Fruit fly (Drosophila melanogaster) whole organism, prepupa: ENCODE data around the gene CG15203.

Source experiments
- CG10669 ChIP-seq: fragments of 200-800 bp; sonication (Bioruptor generic); optimal IDR thresholded peaks from 3 replicates; lab custom pipeline; 2018; ENCODE audit warnings: missing biosample characterization, mild to moderate bottlenecking, missing genetic modification characterization, moderate library complexity
- CG11294 ChIP-seq: fragments of 200-800 bp; sonication (Bioruptor generic); IDR thresholded peaks from 2 replicates; pipeline ENCODE4 v1.3.6; 2022; ENCODE audit warnings: missing biosample characterization, missing genetic modification characterization
- CG11762 ChIP-seq: fragments of 200-800 bp; sonication (Bioruptor generic); optimal IDR thresholded peaks from 3 replicates; lab custom pipeline; 2016; ENCODE audit warnings: missing biosample characterization, missing genetic modification characterization; ENCODE audit not compliant: insufficient read depth
- CG11902 ChIP-seq: fragments of 200-800 bp; sonication (Bioruptor generic); optimal IDR thresholded peaks from 3 replicates; lab custom pipeline; 2016; ENCODE audit warnings: missing biosample characterization, missing genetic modification characterization
- CG15336 ChIP-seq: fragments of 200-800 bp; sonication (Bioruptor generic); IDR thresholded peaks from 2 replicates; pipeline ENCODE4 v1.3.6; 2022; ENCODE audit warnings: missing biosample characterization, missing genetic modification characterization
- CG1621 ChIP-seq: fragments of 200-800 bp; sonication (Bioruptor generic); optimal IDR thresholded peaks from 3 replicates; lab custom pipeline; 2018; ENCODE audit warnings: missing biosample characterization, mild to moderate bottlenecking, missing genetic modification characterization
- CG16779 ChIP-seq: fragments of 200-800 bp; sonication (Bioruptor generic); optimal IDR thresholded peaks from 3 replicates; lab custom pipeline; 2017; ENCODE audit warnings: missing biosample characterization, mild to moderate bottlenecking, missing genetic modification characterization
- CG3032 ChIP-seq: fragments of 200-800 bp; optimal IDR thresholded peaks from 2 replicates; lab custom pipeline; 2019; ENCODE audit warnings: missing biosample characterization, mild to moderate bottlenecking, missing genetic modification characterization, moderate library complexity
- CG31627 ChIP-seq: fragments of 200-800 bp; sonication (Bioruptor generic); optimal IDR thresholded peaks from 3 replicates; lab custom pipeline; 2016; ENCODE audit warnings: missing biosample characterization, missing genetic modification characterization
- CG6163 ChIP-seq: fragments of 200-800 bp; sonication (Bioruptor generic); IDR thresholded peaks from 3 replicates; pipeline ENCODE4 v1.3.6; 2022; ENCODE audit warnings: missing biosample characterization, missing genetic modification characterization
- CG6792 ChIP-seq: fragments of 200-800 bp; sonication (Bioruptor generic); optimal IDR thresholded peaks from 3 replicates; lab custom pipeline; 2016; ENCODE audit warnings: missing biosample characterization, missing genetic modification characterization
- CG8319 ChIP-seq: fragments of 200-800 bp; sonication (Bioruptor generic); optimal IDR thresholded peaks from 3 replicates; lab custom pipeline; 2016; ENCODE audit warnings: missing biosample characterization, missing genetic modification characterization
- CG8632 ChIP-seq: fragments of 200-800 bp; sonication (Bioruptor generic); optimal IDR thresholded peaks from 3 replicates; lab custom pipeline; 2016; ENCODE audit warnings: missing biosample characterization, missing genetic modification characterization
- CG9139 ChIP-seq: fragments of 200-800 bp; sonication (Bioruptor generic); optimal IDR thresholded peaks from 3 replicates; lab custom pipeline; 2017; ENCODE audit warnings: missing biosample characterization, mild to moderate bottlenecking, missing genetic modification characterization
- Eip78C ChIP-seq: fragments of 200-800 bp; sonication (Bioruptor generic); peaks from one replicate; lab custom pipeline; 2016; ENCODE audit warnings: missing biosample characterization, missing genetic modification characterization
- Ets21C ChIP-seq: fragments of 200-800 bp; sonication (Bioruptor generic); optimal IDR thresholded peaks from 3 replicates; lab custom pipeline; 2016; ENCODE audit warnings: missing biosample characterization, missing genetic modification characterization
- Ets96B ChIP-seq: fragments of 200-800 bp; optimal IDR thresholded peaks from 2 replicates; lab custom pipeline; 2019; ENCODE audit warnings: missing biosample characterization, mild to moderate bottlenecking, missing genetic modification characterization, moderate library complexity
- Gug ChIP-seq: fragments of 200-800 bp; sonication (Bioruptor generic); IDR thresholded peaks from 2 replicates; pipeline ENCODE4 v1.3.6; 2022; ENCODE audit warnings: missing biosample characterization, missing genetic modification characterization
- Hr38 ChIP-seq: sonication (Bioruptor generic); optimal IDR thresholded peaks from 2 replicates; lab custom pipeline; 2016; ENCODE audit warnings: missing biosample characterization, missing genetic modification characterization
- Lpt ChIP-seq: fragments of 200-800 bp; sonication (Bioruptor generic); optimal IDR thresholded peaks from 3 replicates; lab custom pipeline; 2016; ENCODE audit warnings: missing biosample characterization, missing genetic modification characterization
- Met ChIP-seq: fragments of 200-800 bp; sonication (Bioruptor generic); optimal IDR thresholded peaks from 3 replicates; lab custom pipeline; 2016; ENCODE audit warnings: missing biosample characterization, missing genetic modification characterization
- OdsH ChIP-seq: fragments of 200-800 bp; sonication (Bioruptor generic); optimal IDR thresholded peaks from 3 replicates; lab custom pipeline; 2016; ENCODE audit warnings: missing biosample characterization, missing genetic modification characterization
- Smox ChIP-seq: fragments of 200-800 bp; sonication (Bioruptor generic); optimal IDR thresholded peaks from 3 replicates; lab custom pipeline; 2016; ENCODE audit warnings: missing biosample characterization, missing genetic modification characterization
- Sox102F ChIP-seq: fragments of 200-800 bp; sonication (Bioruptor generic); optimal IDR thresholded peaks from 2 replicates; lab custom pipeline; 2016; ENCODE audit warnings: missing biosample characterization, mild to moderate bottlenecking, missing genetic modification characterization
- Sox14 ChIP-seq: fragments of 200-800 bp; sonication (Bioruptor generic); optimal IDR thresholded peaks from 3 replicates; lab custom pipeline; 2016; ENCODE audit warnings: missing biosample characterization, missing genetic modification characterization
- achi ChIP-seq: fragments of 200-800 bp; sonication (Bioruptor generic); optimal IDR thresholded peaks from 3 replicates; lab custom pipeline; 2016; ENCODE audit warnings: missing biosample characterization, missing genetic modification characterization
- cyc ChIP-seq: fragments of 200-800 bp; sonication (Bioruptor generic); optimal IDR thresholded peaks from 3 replicates; lab custom pipeline; 2016; ENCODE audit warnings: missing biosample characterization, missing genetic modification characterization
- eg ChIP-seq: fragments of 200-800 bp; sonication (Bioruptor generic); IDR thresholded peaks from 3 replicates; pipeline ENCODE4 v1.3.6; 2022; ENCODE audit warnings: missing biosample characterization, missing genetic modification characterization
- esn ChIP-seq: fragments of 200-800 bp; sonication (Bioruptor generic); optimal IDR thresholded peaks from 2 replicates; lab custom pipeline; 2016; ENCODE audit warnings: missing biosample characterization, mild to moderate bottlenecking, missing genetic modification characterization, moderate library complexity
- fd59A ChIP-seq: fragments of 200-800 bp; sonication (Bioruptor generic); optimal IDR thresholded peaks from 2 replicates; lab custom pipeline; 2017; ENCODE audit warnings: missing biosample characterization, mild to moderate bottlenecking, missing genetic modification characterization, missing genetic modification reagents
- fd85E ChIP-seq: fragments of 200-800 bp; sonication (Bioruptor generic); optimal IDR thresholded peaks from 3 replicates; lab custom pipeline; 2016; ENCODE audit warnings: missing biosample characterization, missing genetic modification characterization
- fkh ChIP-seq: fragments of 200-800 bp; sonication (Bioruptor generic); optimal IDR thresholded peaks from 3 replicates; lab custom pipeline; 2017; ENCODE audit warnings: missing biosample characterization, mild to moderate bottlenecking, missing genetic modification characterization, moderate library complexity
- lz ChIP-seq: fragments of 200-800 bp; sonication (Bioruptor generic); optimal IDR thresholded peaks from 3 replicates; lab custom pipeline; 2016; ENCODE audit warnings: missing biosample characterization, missing genetic modification characterization
- net ChIP-seq: fragments of 200-800 bp; sonication (Bioruptor generic); optimal IDR thresholded peaks from 3 replicates; lab custom pipeline; 2016; ENCODE audit warnings: missing biosample characterization, missing genetic modification characterization
- pdm3 ChIP-seq: fragments of 200-800 bp; sonication (Bioruptor generic); optimal IDR thresholded peaks from 3 replicates; lab custom pipeline; 2016; ENCODE audit warnings: missing biosample characterization, missing genetic modification characterization
- ss ChIP-seq, 2 experiments: fragments of 200-800 bp; sonication (Bioruptor generic); optimal IDR thresholded peaks; 2 replicates in 1 of 2; 3 replicates in 1 of 2; lab custom pipeline; 2017 to 2018; ENCODE audit warnings: mild to moderate bottlenecking in 2 of 2, missing biosample characterization in 2 of 2, missing genetic modification characterization in 2 of 2, moderate library complexity in 1 of 2
- svp ChIP-seq: fragments of 200-800 bp; sonication (Bioruptor generic); peaks from one replicate; lab custom pipeline; 2016; ENCODE audit warnings: missing biosample characterization, missing genetic modification characterization
- topi ChIP-seq: fragments of 200-800 bp; sonication (Bioruptor generic); optimal IDR thresholded peaks from 3 replicates; lab custom pipeline; 2016; ENCODE audit warnings: missing biosample characterization, missing genetic modification characterization

CG15203 gene

DNA sequence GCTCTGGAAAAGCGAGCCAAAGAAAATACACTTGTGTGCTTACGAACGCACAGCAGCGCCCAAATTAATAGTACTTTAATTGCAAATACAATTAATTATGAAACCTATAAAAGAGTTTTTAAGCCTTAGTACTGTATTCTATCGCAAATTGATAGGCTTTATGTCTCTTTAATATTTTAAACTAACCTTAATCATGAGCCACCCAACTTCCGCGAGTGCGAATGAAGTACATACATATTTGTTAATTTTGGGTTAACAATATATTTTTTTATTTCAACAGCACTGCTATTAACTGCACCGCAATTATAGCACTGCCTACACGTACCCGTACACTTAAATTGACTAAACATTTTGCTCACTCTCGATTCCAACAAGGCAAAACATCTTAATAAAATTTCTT is 14.9 kb downstream of the CG15203 start (continued):
- TF ChIP-seq CG15336 (peak; percentile 67), lz (GFP tag; lab: Kevin White, UChicago) (no peak), esn (GFP tag; lab: Kevin White, UChicago) (no peak), net (GFP tag; lab: Kevin White, UChicago) (peak; percentile 23), CG8632 (GFP tag; lab: Kevin White, UChicago) (no peak), cyc (GFP tag; lab: Kevin White, UChicago) (peak; percentile 26), fd85E (GFP tag; lab: Kevin White, UChicago) (no peak), Ets96B (tag; lab: Kevin White, UChicago) (peak; percentile 34)

- TF ChIP-seq CG31627 (GFP tag; lab: Kevin White, UChicago) (no peak), Eip78C (peak; percentile 41)
- TF ChIP-seq, all 60 proteins: peak for 1
These were observed 15.5 kb downstream of the CG15203 start for dm6 chrX:11081834-11082233.

DNA sequence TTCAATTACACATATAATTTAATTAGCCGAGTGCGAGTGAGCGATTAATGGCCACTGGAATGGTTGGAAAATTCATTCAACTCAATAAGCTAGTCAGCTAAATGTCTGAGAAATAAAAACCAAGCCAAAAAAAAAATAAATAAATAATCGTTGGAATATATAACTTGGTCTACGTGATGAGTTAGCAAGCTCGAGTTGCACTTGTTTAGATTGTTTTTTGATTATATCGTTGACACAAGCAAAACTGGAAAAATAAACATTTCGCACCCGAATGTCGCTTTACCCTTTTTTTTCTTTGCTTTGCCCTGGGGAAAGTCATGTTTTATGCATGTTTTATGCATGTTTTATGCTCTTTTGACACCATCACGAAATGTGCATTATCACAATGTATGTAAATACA is 16.7 kb downstream of the CG15203 start:
- TF ChIP-seq Gug (GFP tag; lab: Robert Waterston, UW) (no peak), Met (GFP tag; lab: Kevin White, UChicago) (no peak), CG10669 (no peak), Sox14 (no peak), CG9139 (GFP tag; lab: Kevin White, UChicago) (no peak), fkh (no peak), CG6792 (GFP tag; lab: Kevin White, UChicago) (no peak), svp (GFP tag; lab: Kevin White, UChicago) (no peak), net (GFP tag; lab: Kevin White, UChicago) (no peak), CG16779 (tag; lab: Kevin White, UChicago) (no peak), Hr38 (GFP tag; lab: Kevin White, UChicago) (no peak), Sox102F (no peak), Ets21C (GFP tag; lab: Kevin White, UChicago) (no peak), topi (no peak), eg (GFP tag; lab: Robert Waterston, UW) (no peak), CG11294 (no peak), pdm3 (GFP tag; lab: Kevin White, UChicago) (no peak)
- TF ChIP-seq, all 60 proteins: peak for 0

DNA sequence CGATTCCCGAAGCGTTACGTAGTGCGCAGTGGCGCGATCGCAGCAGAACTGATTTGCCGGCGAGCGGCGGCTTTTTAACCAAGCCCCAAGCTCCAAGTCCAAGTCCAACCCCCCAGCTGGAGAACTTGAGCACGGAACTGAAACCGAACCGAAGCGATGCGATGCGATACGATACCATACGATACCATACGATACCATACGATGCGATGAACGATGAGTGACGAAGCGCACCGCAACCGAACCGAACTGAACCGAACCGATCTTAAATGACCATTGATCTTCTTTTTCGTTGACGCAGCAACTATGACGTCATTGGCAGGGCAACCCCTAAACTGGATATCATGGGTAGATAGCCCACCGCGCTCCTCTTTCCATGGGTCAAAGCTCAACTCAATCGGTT is 19.9 kb downstream of the CG15203 start, which contains the start of gene sev:
sev (minus strand) TSS at position 50 of the 400 bp plus-strand sequence.
- peak; percentile 39 for TF ChIP-seq svp (GFP tag; lab: Kevin White, UChicago)
- TF ChIP-seq Gug (GFP tag; lab: Robert Waterston, UW), result no peak
- no peak for TF ChIP-seq Hr38 (GFP tag; lab: Kevin White, UChicago)

- no peak for TF ChIP-seq topi
- peak; percentile 9 for TF ChIP-seq achi
- TF ChIP-seq eg (GFP tag; lab: Robert Waterston, UW), result 0 out of 3 replicates have a peak, but pooled peaks have one; percentile 13
- TF ChIP-seq Eip78C, result peak; percentile 64
- no peak for TF ChIP-seq ss (GFP tag; optimal IDR thresholded peaks at IDR 0.05; lab: Kevin White, UChicago)
- no peak for TF ChIP-seq Met (GFP tag; lab: Kevin White, UChicago)
- no peak for TF ChIP-seq CG16779 (tag; lab: Kevin White, UChicago)
- peak; percentile 45 for TF ChIP-seq svp (GFP tag; lab: Kevin White, UChicago)
- TF ChIP-seq, all 60 proteins: peak for 4
These were observed 21.0 kb downstream of the CG15203 start for dm6 chrX:11087384-11087783.

dm6 chrX:11088778-11089340 is 22.5 kb downstream of the CG15203 start, which contains the start of gene Vago:
Gene Vago, plus strand, starts transcription at chrX:11089290.
- no peak for TF ChIP-seq CG3032 (tag; lab: Kevin White, UChicago)
- TF ChIP-seq Lpt (GFP tag; lab: Kevin White, UChicago), result no peak
- TF ChIP-seq eg (GFP tag; lab: Robert Waterston, UW), result no peak
- TF ChIP-seq svp (GFP tag; lab: Kevin White, UChicago), result peak; percentile 61
- TF ChIP-seq lz (GFP tag; lab: Kevin White, UChicago), result peak; percentile 16
- TF ChIP-seq ss (GFP tag; optimal IDR thresholded peaks at IDR 0.05; lab: Kevin White, UChicago), result no peak
- TF ChIP-seq Smox, result peak; percentile 7
- TF ChIP-seq CG11902, result no peak
- no peak for TF ChIP-seq CG16779 (tag; lab: Kevin White, UChicago)
- TF ChIP-seq topi, result peak; percentile 35
- TF ChIP-seq Sox14, result no peak
- no peak for TF ChIP-seq Ets96B (tag; lab: Kevin White, UChicago)
- TF ChIP-seq Eip78C, result peak; percentile 47
- no peak for TF ChIP-seq CG6792 (GFP tag; lab: Kevin White, UChicago)
- no peak for TF ChIP-seq CG1621
- TF ChIP-seq CG15336, result no peak
- peak; percentile 40 for TF ChIP-seq Sox102F
- no peak for TF ChIP-seq CG11762 (GFP tag; lab: Kevin White, UChicago)
- TF ChIP-seq fd59A (GFP tag; lab: Kevin White, UChicago), result no peak
- peak; percentile 48 for TF ChIP-seq esn (GFP tag; lab: Kevin White, UChicago)
- no peak for TF ChIP-seq CG31627 (GFP tag; lab: Kevin White, UChicago)
- no peak for TF ChIP-seq OdsH (GFP tag; lab: Kevin White, UChicago)
- TF ChIP-seq CG6163 (GFP tag; lab: Robert Waterston, UW), result no peak
- peak; percentile 38 for TF ChIP-seq Met (GFP tag; lab: Kevin White, UChicago)
- no peak for TF ChIP-seq CG8319
- no peak for TF ChIP-seq Ets21C (GFP tag; lab: Kevin White, UChicago)
- no peak for TF ChIP-seq CG11294
- TF ChIP-seq net (GFP tag; lab: Kevin White, UChicago), result no peak
